Worm (Caenorhabditis elegans): ENCODE measurements around the gene F53F4.18.

Gene F53F4.18

DNA sequence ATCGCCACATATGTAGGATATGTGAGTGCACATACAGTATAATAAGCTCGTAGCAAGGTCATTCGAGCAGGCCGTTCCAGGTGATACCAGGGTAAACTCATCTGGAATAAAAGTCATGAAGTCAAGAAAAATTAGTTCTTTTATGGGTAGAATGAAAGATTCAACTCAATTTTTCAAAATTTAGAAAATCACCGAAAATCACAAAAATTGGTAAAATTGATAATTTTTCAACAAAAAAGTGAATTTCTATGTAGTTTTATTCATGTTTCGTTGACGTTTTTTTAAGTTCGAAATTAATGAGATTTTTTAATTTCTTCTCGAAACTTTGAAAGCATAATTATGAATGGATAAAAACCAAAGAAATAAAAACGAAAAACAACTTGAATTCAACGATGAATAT lies 31.8 kb downstream of the F53F4.18 start, which contains the start of gene F53F4.16:
Gene F53F4.16, minus strand, starts transcription at position 101 of the 400 bp plus-strand sequence.
- TF ChIP-seq unc-62 (GFP tag; optimal IDR thresholded peaks at IDR 0.05 in 1 of 2): peak in 1 of 2 experiments; percentile 54
- no peak for TF ChIP-seq unc-62 (tag; optimal IDR thresholded peaks at IDR 0.05)
- TF ChIP-seq F44E2.7 (GFP tag; IDR thresholded peaks at IDR 0.05): no peak

DNA sequence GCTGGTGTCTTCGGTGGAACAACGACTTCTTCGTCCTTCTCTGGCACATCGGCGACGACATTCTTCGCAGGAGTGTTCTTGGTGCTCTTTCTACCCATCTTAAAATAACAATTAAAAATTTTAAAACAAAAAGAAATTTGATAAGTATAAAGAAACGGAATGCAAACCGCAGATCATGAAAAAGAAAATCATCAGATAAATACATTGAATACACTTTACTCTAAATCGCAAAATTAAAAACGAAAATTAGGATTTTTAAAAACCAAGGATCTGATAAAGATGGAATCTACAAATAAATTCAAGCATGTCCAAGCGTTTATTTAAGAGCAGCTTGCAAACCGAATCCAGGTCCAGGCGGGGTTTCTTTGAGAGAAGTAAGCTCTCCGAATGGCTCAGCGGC lies 34.5 kb downstream of the F53F4.18 start, which contains the start of gene F53F4.11:
Gene F53F4.11, minus strand, starts transcription at position 101 of the 400 bp plus-strand sequence.
- peak; percentile 44; the same call in 1 of the 2 replicates for TF ChIP-seq lin-38 (GFP tag; IDR thresholded peaks at IDR 0.05)
- TF ChIP-seq nhr-25 (tag; optimal IDR thresholded peaks at IDR 0.05; ENCODE audit: borderline replicate concordance, insufficient read depth): no peak
- 0 out of 2 replicates have a peak, but pooled peaks have one; percentile 16 for TF ChIP-seq pha-4 (GFP tag; IDR thresholded peaks at IDR 0.05)
- TF ChIP-seq pha-4 (tag; optimal IDR thresholded peaks at IDR 0.05): no peak

DNA sequence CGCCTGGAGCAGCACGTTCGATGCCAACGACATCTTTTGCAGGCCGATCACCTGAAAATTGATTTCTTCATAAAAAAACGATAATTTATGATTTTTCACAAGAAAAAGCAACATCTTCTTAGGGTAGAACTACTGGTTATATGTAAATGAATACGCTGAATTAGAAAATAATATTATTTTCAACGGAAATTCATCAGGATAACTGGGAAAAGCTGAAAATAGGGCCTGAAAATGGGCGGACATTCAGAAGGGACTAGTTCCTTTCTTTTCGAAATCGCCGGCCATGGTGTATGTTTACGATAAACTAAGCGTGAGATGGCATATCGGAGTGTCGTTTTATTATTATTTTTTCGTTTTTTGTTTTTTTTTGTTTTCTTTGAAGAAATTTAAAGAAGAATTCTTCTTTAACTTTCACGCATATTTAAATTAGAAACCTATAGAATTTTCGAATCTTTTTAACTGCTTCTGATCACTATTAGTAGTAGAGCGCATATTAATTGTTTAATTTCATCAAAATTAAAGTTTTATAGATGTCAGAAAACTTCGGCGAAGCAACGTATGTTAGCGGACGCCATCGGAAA lies 35.7 kb downstream of the F53F4.18 start, which contains the start of the genes nduv-2 and F53F4.12:
Gene nduv-2, minus strand, starts transcription at position 51 of the 581 bp plus-strand sequence.
Gene F53F4.12, plus strand, starts transcription at position 531 of the 581 bp plus-strand sequence.
- TF ChIP-seq madf-5 (GFP tag; IDR thresholded peaks at IDR 0.05) (no peak), daf-8 (GFP tag; IDR thresholded peaks at IDR 0.05) (no peak), dmd-9 (GFP tag; IDR thresholded peaks at IDR 0.05) (no peak), hif-1 (tag; optimal IDR thresholded peaks at IDR 0.05) (peak in 1 of 2 experiments; percentile 13), Y48G9A.11 (GFP tag; IDR thresholded peaks at IDR 0.05) (peak; percentile 71), dmd-6 (GFP tag; IDR thresholded peaks at IDR 0.05) (no peak), fkh-10 (GFP tag; optimal IDR thresholded peaks at IDR 0.05) (no peak), daf-16 (GFP tag; optimal IDR thresholded peaks at IDR 0.05) (no peak), daf-16 (tag; optimal IDR thresholded peaks at IDR 0.05) (no peak), ceh-44 (GFP tag; IDR thresholded peaks at IDR 0.05) (no peak), Y75B8A.6 (GFP tag; IDR thresholded peaks at IDR 0.05) (no peak), arid-1 (GFP tag; conservative IDR thresholded peaks at IDR 0.05) (no peak), hmg-1.1 (GFP tag; IDR thresholded peaks at IDR 0.05) (no peak), madf-9 (GFP tag; conservative IDR thresholded peaks at IDR 0.05) (no peak), mep-1 (tag; optimal IDR thresholded peaks at IDR 0.05) (no peak), zfp-3 (GFP tag; conservative IDR thresholded peaks at IDR 0.05) (no peak), lin-15B (tag; optimal IDR thresholded peaks at IDR 0.05) (no peak), tra-1 (GFP tag; IDR thresholded peaks at IDR 0.05) (no peak), T20F7.1 (GFP tag; optimal IDR thresholded peaks at IDR 0.05) (peak; percentile 90), R02D3.7 (tag; optimal IDR thresholded peaks at IDR 0.05) (peak; percentile 39), aha-1 (tag) (peak; percentile 61), snpc-4 (tag; optimal IDR thresholded peaks at IDR 0.05) (no peak), T26A8.4 (GFP tag; IDR thresholded peaks at IDR 0.05) (no peak), nhr-10 (tag; optimal IDR thresholded peaks at IDR 0.05) (no peak), nhr-237 (tag; optimal IDR thresholded peaks at IDR 0.05) (no peak), lin-38 (GFP tag; IDR thresholded peaks at IDR 0.05) (0 out of 2 replicates have a peak, but pooled peaks have one; percentile 25), egl-43 (GFP tag; IDR thresholded peaks at IDR 0.05) (no peak), ZK337.2 (GFP tag; IDR thresholded peaks at IDR 0.05) (no peak), ZK546.5 (tag; optimal IDR thresholded peaks at IDR 0.05) (no peak), php-3 (GFP tag; IDR thresholded peaks at IDR 0.05) (no peak), spr-1 (tag; optimal IDR thresholded peaks at IDR 0.05) (no peak), ceh-32 (tag; optimal IDR thresholded peaks at IDR 0.05; ENCODE audit: poor library complexity) (no peak), egl-27 (tag; optimal IDR thresholded peaks at IDR 0.05) (no peak), mes-2 (tag; optimal IDR thresholded peaks at IDR 0.05; ENCODE audit: poor library complexity, severe bottlenecking) (peak; percentile 72), ceh-62 (tag; optimal IDR thresholded peaks at IDR 0.05) (no peak), D1046.2 (GFP tag; IDR thresholded peaks at IDR 0.05) (no peak), zag-1 (tag; optimal IDR thresholded peaks at IDR 0.05) (no peak), spr-3 (GFP tag; optimal IDR thresholded peaks at IDR 0.05) (no peak), Y105C5A.15 (GFP tag; IDR thresholded peaks at IDR 0.05) (no peak), skn-1 (tag; optimal IDR thresholded peaks at IDR 0.05) (no peak), hlh-30 (tag; optimal IDR thresholded peaks at IDR 0.05; ENCODE audit: insufficient read depth) (no peak)
